Fruit fly (Drosophila melanogaster): ENCODE data around the gene Ing5.

- TF ChIP-seq bab1 (GFP tag; optimal IDR thresholded peaks at IDR 0.05) (no peak), kay (GFP tag; ENCODE audit: borderline replicate concordance) (no peak), cic (GFP tag; optimal IDR thresholded peaks at IDR 0.05) (no peak), CG7045 (GFP tag; optimal IDR thresholded peaks at IDR 0.05) (peak; percentile 60), pad (GFP tag; optimal IDR thresholded peaks at IDR 0.05) (no peak), CG12768 (GFP tag; optimal IDR thresholded peaks at IDR 0.05) (no peak), CG14711 (tag; optimal IDR thresholded peaks at IDR 0.05) (no peak), Hr96 (GFP tag; optimal IDR thresholded peaks at IDR 0.05) (peak; percentile 6), CG7101 (tag; optimal IDR thresholded peaks at IDR 0.05) (no peak), CG1620 (GFP tag; optimal IDR thresholded peaks at IDR 0.05) (no peak), tj (GFP tag; optimal IDR thresholded peaks at IDR 0.05) (no peak), ovo (GFP tag; optimal IDR thresholded peaks at IDR 0.05) (peak; percentile 0), Clk (GFP tag; optimal IDR thresholded peaks at IDR 0.05) (no peak)
Measured at dm6 chr2L:13414525-13415481, 27.7 kb upstream of the Ing5 start, which contains the start of the genes CG16956, CG42784 and CG43850.

All from whole organism, adult.